Fruit fly (Drosophila melanogaster): ENCODE data around the gene CG5715.

- TF ChIP-seq CG34367 (tag; optimal IDR thresholded peaks at IDR 0.05), result no peak
- TF ChIP-seq CG12605 (GFP tag; IDR thresholded peaks at IDR 0.05), result no peak
- TF ChIP-seq CG14655 (GFP tag; optimal IDR thresholded peaks at IDR 0.05), result no peak
- peak; percentile 3 for TF ChIP-seq Pif1B (GFP tag; optimal IDR thresholded peaks at IDR 0.05)
- no peak for TF ChIP-seq Snoo (tag; optimal IDR thresholded peaks at IDR 0.05)
- 0 out of 2 replicates have a peak, but pooled peaks have one; percentile 8 for TF ChIP-seq CG32121 (GFP tag; IDR thresholded peaks at IDR 0.05)
- TF ChIP-seq CG9948 (tag; optimal IDR thresholded peaks at IDR 0.05), result no peak
- no peak for TF ChIP-seq rn (GFP tag; IDR thresholded peaks at IDR 0.05)
- TF ChIP-seq Pif1A (GFP tag; optimal IDR thresholded peaks at IDR 0.05), result no peak
These were observed 29.5 kb downstream of the CG5715 start for dm6 chr3R:24264414-24265363.
